Worm (Caenorhabditis elegans) whole organism, L4/young adult: ENCODE data around the gene trpp-4.

Experiments
- W03F9.2 ChIP-seq: fragments of 150-350 bp; optimal IDR thresholded peaks from 2 replicates; lab custom pipeline; 2014; ENCODE audit warnings: missing biosample characterization, missing genetic modification characterization
- dao-5 ChIP-seq: sonication (generic microtip); optimal IDR thresholded peaks from 2 replicates; lab custom pipeline; 2016; ENCODE audit warnings: missing genotype, missing genetic modification characterization, moderate library complexity, missing compliant biosample characterization
- him-1 ChIP-seq: sonication (generic microtip); optimal IDR thresholded peaks from 2 replicates; lab custom pipeline; 2016; ENCODE audit warnings: missing genotype, missing genetic modification reagents, missing genetic modification characterization, missing compliant biosample characterization

ce11 chrV:9391959-9392358 lies 8.2 kb upstream of the trpp-4 start:
- TF ChIP-seq him-1 (tag; lab: Kevin White, UChicago) = no peak
- TF ChIP-seq W03F9.2 (tag; lab: Kevin White, UChicago) = no peak
- TF ChIP-seq dao-5 (tag; lab: Kevin White, UChicago) = no peak
